Worm (Caenorhabditis elegans): ENCODE results near the gene Y59H11AR.4.

Y59H11AR.4 gene

DNA sequence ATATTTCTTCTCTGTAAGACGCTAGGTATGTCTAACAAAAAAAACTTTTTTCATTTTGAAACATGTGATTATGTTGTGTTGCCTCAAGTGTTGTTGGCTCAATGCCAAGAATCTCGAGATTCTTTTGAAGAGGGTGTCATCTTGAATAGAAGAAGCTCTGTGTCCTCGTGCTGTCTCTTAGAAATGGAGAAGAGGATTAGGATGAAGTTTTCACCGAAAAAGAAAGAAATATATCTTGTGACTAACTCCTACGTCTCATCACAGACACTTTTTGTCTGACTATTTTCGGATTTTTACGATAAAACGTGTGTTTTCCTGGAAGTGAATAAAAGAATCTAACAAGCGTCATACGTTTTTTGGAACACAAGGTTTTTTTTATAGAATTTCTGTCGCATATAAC is 13.0 kb downstream of the Y59H11AR.4 start:
- TF ChIP-seq hlh-30 (tag; optimal IDR thresholded peaks at IDR 0.05; ENCODE audit: insufficient read depth) (peak; percentile 60), lsy-2 (tag; optimal IDR thresholded peaks at IDR 0.05) (peak in 1 of 2 experiments; percentile 33), rbr-2 (tag; optimal IDR thresholded peaks at IDR 0.05) (no peak)

- TF ChIP-seq hlh-11 (tag; optimal IDR thresholded peaks at IDR 0.05), result peak; percentile 71
- TF ChIP-seq gei-8 (GFP tag; optimal IDR thresholded peaks at IDR 0.05), result no peak
- peak; percentile 75 for TF ChIP-seq mep-1 (tag; optimal IDR thresholded peaks at IDR 0.05)
- TF ChIP-seq rbr-2 (tag; optimal IDR thresholded peaks at IDR 0.05), result peak; percentile 71
- TF ChIP-seq mxl-3 (GFP tag; optimal IDR thresholded peaks at IDR 0.05), result peak; percentile 29
- 0 out of 2 replicates have a peak, but pooled peaks have one; percentile 31 for TF ChIP-seq vab-7 (GFP tag; IDR thresholded peaks at IDR 0.05)
- peak; percentile 33 for TF ChIP-seq dve-1 (tag; optimal IDR thresholded peaks at IDR 0.05; ENCODE audit: insufficient read depth)
- TF ChIP-seq nhr-25 (tag; optimal IDR thresholded peaks at IDR 0.05; ENCODE audit: borderline replicate concordance, insufficient read depth), result peak; percentile 9
- TF ChIP-seq aha-1 (tag), result peak; percentile 89
- no peak for TF ChIP-seq daf-8 (GFP tag; IDR thresholded peaks at IDR 0.05)
- TF ChIP-seq daf-16 (GFP tag; optimal IDR thresholded peaks at IDR 0.05), result peak in 1 of 2 experiments; percentile 20
- TF ChIP-seq daf-16 (tag; optimal IDR thresholded peaks at IDR 0.05), result peak; percentile 10
- TF ChIP-seq lin-13 (GFP tag; optimal IDR thresholded peaks at IDR 0.05), result peak; percentile 50
- no peak for TF ChIP-seq nhr-42 (GFP tag; IDR thresholded peaks at IDR 0.05)
- no peak for TF ChIP-seq egl-27 (tag; optimal IDR thresholded peaks at IDR 0.05)
- TF ChIP-seq pha-4 (GFP tag; IDR thresholded peaks at IDR 0.05), result no peak
- peak; percentile 40 for TF ChIP-seq pha-4 (tag; optimal IDR thresholded peaks at IDR 0.05)
- peak; percentile 53 for TF ChIP-seq dmd-6 (GFP tag; IDR thresholded peaks at IDR 0.05)
- peak; percentile 50 for TF ChIP-seq hlh-30 (tag; optimal IDR thresholded peaks at IDR 0.05; ENCODE audit: insufficient read depth)
- no peak for TF ChIP-seq snpc-1.2 (GFP tag; IDR thresholded peaks at IDR 0.05)
- peak; percentile 55 for TF ChIP-seq nhr-28 (tag; optimal IDR thresholded peaks at IDR 0.05)
- TF ChIP-seq dpl-1 (GFP tag; optimal IDR thresholded peaks at IDR 0.05), result peak; percentile 54
- peak; percentile 71 for TF ChIP-seq nhr-11 (tag; optimal IDR thresholded peaks at IDR 0.05)
- no peak for TF ChIP-seq dmd-8 (GFP tag; IDR thresholded peaks at IDR 0.05)
- TF ChIP-seq nhr-102 (tag; optimal IDR thresholded peaks at IDR 0.05), result peak; percentile 21
- peak; percentile 58 for TF ChIP-seq attf-4 (tag; optimal IDR thresholded peaks at IDR 0.05)
- peak; percentile 30 to 51 for TF ChIP-seq lsy-2 (tag; optimal IDR thresholded peaks at IDR 0.05)
- TF ChIP-seq ceh-82 (tag; optimal IDR thresholded peaks at IDR 0.05), result no peak
- TF ChIP-seq nhr-6 (tag; optimal IDR thresholded peaks at IDR 0.05), result peak; percentile 10
- TF ChIP-seq nhr-237 (tag; optimal IDR thresholded peaks at IDR 0.05), result no peak
- TF ChIP-seq hif-1 (tag; optimal IDR thresholded peaks at IDR 0.05), result peak in 1 of 2 experiments; percentile 23
- 0 out of 2 replicates have a peak, but pooled peaks have one; percentile 12 for TF ChIP-seq php-3 (GFP tag; IDR thresholded peaks at IDR 0.05)
- no peak for TF ChIP-seq zip-11 (GFP tag; IDR thresholded peaks at IDR 0.05)
- peak in 1 of 2 experiments; percentile 84 for TF ChIP-seq unc-62 (GFP tag; optimal IDR thresholded peaks at IDR 0.05 in 1 of 2)
- TF ChIP-seq unc-62 (tag; optimal IDR thresholded peaks at IDR 0.05), result peak; percentile 48
- no peak for TF ChIP-seq lin-1 (GFP tag; IDR thresholded peaks at IDR 0.05)
- TF ChIP-seq spr-3 (GFP tag; optimal IDR thresholded peaks at IDR 0.05), result no peak
- TF ChIP-seq ztf-11 (tag; optimal IDR thresholded peaks at IDR 0.05), result no peak
- TF ChIP-seq ZK337.2 (GFP tag; IDR thresholded peaks at IDR 0.05), result peak; percentile 54; the same call in 1 of the 2 replicates
- peak; percentile 92 for TF ChIP-seq nhr-48 (tag; optimal IDR thresholded peaks at IDR 0.05)
- no peak for TF ChIP-seq zag-1 (tag; optimal IDR thresholded peaks at IDR 0.05)
- peak in 1 of 2 experiments; percentile 26 for TF ChIP-seq mdl-1 (tag; optimal IDR thresholded peaks at IDR 0.05)
- no peak for TF ChIP-seq lin-29 (GFP tag; IDR thresholded peaks at IDR 0.05)
These were observed 13.5 kb downstream of the Y59H11AR.4 start for ce11 chrIV:8587057-8587456.

All from whole organism, L4 larva.